Worm (Caenorhabditis elegans) whole organism, mixed stage, embryonic: Measurements from ENCODE around the gene cal-5.

Experiments used
- ceh-39 ChIP-seq: fragments of 150-350 bp; optimal IDR thresholded peaks from 2 replicates; lab custom pipeline; 2014; ENCODE audit warnings: missing biosample characterization, missing genetic modification characterization
- ceh-43 ChIP-seq: fragments of 200-800 bp; sonication (Bioruptor generic); optimal IDR thresholded peaks from 2 replicates; lab custom pipeline; 2018; ENCODE audit warnings: mild to moderate bottlenecking, missing genetic modification characterization, moderate library complexity, missing compliant biosample characterization
- ces-1 ChIP-seq: fragments of 150-350 bp; optimal IDR thresholded peaks from 2 replicates; lab custom pipeline; 2014; ENCODE audit warnings: missing biosample characterization, missing genetic modification reagents, missing genetic modification characterization
- ham-2 ChIP-seq: fragments of 200-800 bp; sonication (Bioruptor generic); optimal IDR thresholded peaks from 2 replicates; lab custom pipeline; 2018; ENCODE audit warnings: mild to moderate bottlenecking, missing genetic modification characterization, missing compliant biosample characterization
- nhr-12 ChIP-seq: fragments of 150-350 bp; optimal IDR thresholded peaks from 2 replicates; lab custom pipeline; 2014; ENCODE audit warnings: missing biosample characterization, missing genetic modification characterization
- nhr-76 ChIP-seq: sonication (generic microtip); optimal IDR thresholded peaks from 2 replicates; lab custom pipeline; 2017; ENCODE audit warnings: missing biosample characterization, missing genetic modification characterization
- ztf-11 ChIP-seq: fragments of 150-350 bp; optimal IDR thresholded peaks from 2 replicates; lab custom pipeline; 2014; ENCODE audit warnings: missing biosample characterization, missing genetic modification characterization

ce11 chrX:5084080-5084479, 6.3 kb upstream of the cal-5 start:
- TF ChIP-seq ces-1: no peak
- no peak for TF ChIP-seq ztf-11 (tag; lab: Kevin White, UChicago)
- no peak for TF ChIP-seq nhr-12 (tag; lab: Kevin White, UChicago)
- no peak for TF ChIP-seq ceh-43 (GFP tag; lab: Kevin White, UChicago)
- TF ChIP-seq ceh-39: no peak
- TF ChIP-seq nhr-76 (tag; lab: Kevin White, UChicago): no peak
- no peak for TF ChIP-seq ham-2
